Fruit fly (Drosophila melanogaster): ENCODE results near the gene Toll-9.

Gene Toll-9

dm6 chr3L:20397770-20398169 is 31.2 kb upstream of the Toll-9 start (continued):
- TF ChIP-seq E2f2 (GFP tag; IDR thresholded peaks at IDR 0.05) (no peak), Dip2 (GFP tag; IDR thresholded peaks at IDR 0.05) (no peak), Fer3 (tag; optimal IDR thresholded peaks at IDR 0.05) (no peak), nom (GFP tag; optimal IDR thresholded peaks at IDR 0.05) (no peak), CG4820 (GFP tag; optimal IDR thresholded peaks at IDR 0.05) (no peak), ro (GFP tag; IDR thresholded peaks at IDR 0.05) (no peak), eyg (GFP tag; optimal IDR thresholded peaks at IDR 0.05) (no peak), zen (tag; optimal IDR thresholded peaks at IDR 0.05) (no peak), luna (GFP tag; optimal IDR thresholded peaks at IDR 0.05) (no peak), CG3163 (GFP tag; optimal IDR thresholded peaks at IDR 0.05) (no peak), NC2β (GFP tag; optimal IDR thresholded peaks at IDR 0.05) (no peak), CG10147 (GFP tag; optimal IDR thresholded peaks at IDR 0.05) (no peak), CG9437 (GFP tag; optimal IDR thresholded peaks at IDR 0.05) (no peak), wor (GFP tag; IDR thresholded peaks at IDR 0.05) (no peak), cad (GFP tag; optimal IDR thresholded peaks at IDR 0.05) (no peak), Pdp1 (GFP tag; optimal IDR thresholded peaks at IDR 0.05) (no peak), NK7.1 (GFP tag; optimal IDR thresholded peaks at IDR 0.05) (no peak), ap (GFP tag; IDR thresholded peaks at IDR 0.05) (no peak), CG34422 (GFP tag; IDR thresholded peaks at IDR 0.05) (0 out of 3 replicates have a peak, but pooled peaks have one; percentile 26), CG2199 (GFP tag; IDR thresholded peaks at IDR 0.05) (no peak), Fer2 (tag; optimal IDR thresholded peaks at IDR 0.05) (no peak), vvl (GFP tag; IDR thresholded peaks at IDR 0.05) (no peak), CG17186 (GFP tag; optimal IDR thresholded peaks at IDR 0.05) (no peak), CG10654 (GFP tag; optimal IDR thresholded peaks at IDR 0.05) (no peak), CG4282 (GFP tag; optimal IDR thresholded peaks at IDR 0.05) (no peak), pros (GFP tag; optimal IDR thresholded peaks at IDR 0.05) (peak; percentile 17), gsb (GFP tag; IDR thresholded peaks at IDR 0.05) (no peak), Scr (GFP tag; IDR thresholded peaks at IDR 0.05; ENCODE audit: partially characterized antibody) (no peak), dmrt11E (tag; optimal IDR thresholded peaks at IDR 0.05) (no peak), Oaz (GFP tag; IDR thresholded peaks at IDR 0.05) (no peak), CG6765 (GFP tag; optimal IDR thresholded peaks at IDR 0.05) (no peak), CG2875 (GFP tag; optimal IDR thresholded peaks at IDR 0.05) (no peak), mam (GFP tag; optimal IDR thresholded peaks at IDR 0.05) (no peak), CG7556 (GFP tag; optimal IDR thresholded peaks at IDR 0.05) (no peak), unc-4 (GFP tag; IDR thresholded peaks at IDR 0.05; ENCODE audit: partially characterized antibody) (peak; percentile 35; the same call in 1 of the 2 replicates), CG3847 (GFP tag; IDR thresholded peaks at IDR 0.05) (no peak), dm (GFP tag; optimal IDR thresholded peaks at IDR 0.05) (no peak), CG12299 (tag; optimal IDR thresholded peaks at IDR 0.05) (no peak), twi (tag; optimal IDR thresholded peaks at IDR 0.05) (no peak), MTF-1 (GFP tag; optimal IDR thresholded peaks at IDR 0.05; ENCODE audit: borderline replicate concordance) (no peak), CG1792 (GFP tag; optimal IDR thresholded peaks at IDR 0.05) (no peak), CG10274 (GFP tag; optimal IDR thresholded peaks at IDR 0.05) (no peak), Rfx (GFP tag; IDR thresholded peaks at IDR 0.05) (no peak), insv (GFP tag; optimal IDR thresholded peaks at IDR 0.05) (no peak), CG1233 (GFP tag; optimal IDR thresholded peaks at IDR 0.05) (no peak), CG17912 (GFP tag; optimal IDR thresholded peaks at IDR 0.05) (no peak), E2f1 (GFP tag; IDR thresholded peaks at IDR 0.05) (peak; percentile 20; the same call in 1 of the 2 replicates), sqz (GFP tag; optimal IDR thresholded peaks at IDR 0.05) (no peak), CG6175 (GFP tag; IDR thresholded peaks at IDR 0.05) (peak; percentile 64; the same call in 1 of the 3 replicates), CG11093 (GFP tag; IDR thresholded peaks at IDR 0.05) (no peak), CG8281 (tag; optimal IDR thresholded peaks at IDR 0.05) (no peak), bbx (GFP tag; IDR thresholded peaks at IDR 0.05; ENCODE audit: partially characterized antibody) (no peak)

All from whole organism, embryonic.